Fruit fly (Drosophila melanogaster): ENCODE data around the gene Poxm.

Poxm gene

dm6 chr3R:8352961-8353728 is 19.6 kb upstream of the Poxm start (continued):
- TF ChIP-seq shn (GFP tag; optimal IDR thresholded peaks at IDR 0.05) (no peak), sisA (GFP tag; IDR thresholded peaks at IDR 0.05) (no peak), Usf (GFP tag; optimal IDR thresholded peaks at IDR 0.05) (no peak), BEAF-32 (GFP tag; optimal IDR thresholded peaks at IDR 0.05) (no peak), TFAM (GFP tag; optimal IDR thresholded peaks at IDR 0.05) (no peak), insv (GFP tag; optimal IDR thresholded peaks at IDR 0.05) (no peak), CG12299 (tag; optimal IDR thresholded peaks at IDR 0.05) (no peak), Sin3A (optimal IDR thresholded peaks at IDR 0.05) (no peak), Atf-2 (GFP tag; optimal IDR thresholded peaks at IDR 0.05) (no peak), CG7963 (GFP tag; IDR thresholded peaks at IDR 0.05; ENCODE audit: partially characterized antibody) (no peak), twi (tag; optimal IDR thresholded peaks at IDR 0.05) (no peak), MESR4 (GFP tag; optimal IDR thresholded peaks at IDR 0.05) (no peak), HLH3B (GFP tag; IDR thresholded peaks at IDR 0.05) (0 out of 2 replicates have a peak, but pooled peaks have one; percentile 4), CG17912 (GFP tag; optimal IDR thresholded peaks at IDR 0.05) (no peak), CG4617 (GFP tag; optimal IDR thresholded peaks at IDR 0.05; ENCODE audit: borderline replicate concordance) (no peak), CG30020 (tag; optimal IDR thresholded peaks at IDR 0.05) (no peak), Mrtf (GFP tag; IDR thresholded peaks at IDR 0.05) (no peak), Med (GFP tag) (peak; percentile 77), CG9932 (GFP tag; IDR thresholded peaks at IDR 0.05) (0 out of 2 replicates have a peak, but pooled peaks have one; percentile 4), CG1792 (GFP tag; optimal IDR thresholded peaks at IDR 0.05) (no peak), NC2α (GFP tag; optimal IDR thresholded peaks at IDR 0.05) (no peak), CG8290 (GFP tag; optimal IDR thresholded peaks at IDR 0.05) (no peak), CG8290 (tag; optimal IDR thresholded peaks at IDR 0.05) (peak in 1 of 2 experiments; percentile 41), CG6854 (GFP tag; optimal IDR thresholded peaks at IDR 0.05) (no peak), CG3065 (GFP tag; optimal IDR thresholded peaks at IDR 0.05) (no peak), GATAe (GFP tag; conservative IDR thresholded peaks at IDR 0.05) (no peak), mirr (GFP tag; optimal IDR thresholded peaks at IDR 0.05) (peak; percentile 1), CG9727 (GFP tag; optimal IDR thresholded peaks at IDR 0.05) (no peak), Opbp (GFP tag; IDR thresholded peaks at IDR 0.05; ENCODE audit: partially characterized antibody) (no peak), chinmo (GFP tag; IDR thresholded peaks at IDR 0.05; ENCODE audit: partially characterized antibody) (0 out of 4 replicates have a peak, but pooled peaks have one; percentile 58), toy (GFP tag; IDR thresholded peaks at IDR 0.05) (no peak), ATbp (GFP tag; optimal IDR thresholded peaks at IDR 0.05) (no peak), CG11247 (GFP tag; IDR thresholded peaks at IDR 0.05) (no peak), Sox100B (GFP tag; optimal IDR thresholded peaks at IDR 0.05) (no peak), CG11085 (GFP tag; IDR thresholded peaks at IDR 0.05) (no peak), ind (GFP tag; optimal IDR thresholded peaks at IDR 0.05) (no peak), ato (GFP tag; IDR thresholded peaks at IDR 0.05; ENCODE audit: partially characterized antibody) (no peak), YL-1 (GFP tag; optimal IDR thresholded peaks at IDR 0.05) (peak; percentile 3), CG11723 (GFP tag; optimal IDR thresholded peaks at IDR 0.05) (no peak), disco-r (GFP tag; optimal IDR thresholded peaks at IDR 0.05) (no peak), CG1603 (tag; optimal IDR thresholded peaks at IDR 0.05) (no peak), CG18619 (GFP tag; optimal IDR thresholded peaks at IDR 0.05) (no peak), CG14965 (GFP tag; optimal IDR thresholded peaks at IDR 0.05; ENCODE audit: borderline replicate concordance) (no peak), B-H2 (GFP tag; optimal IDR thresholded peaks at IDR 0.05) (peak; percentile 15), CG34376 (GFP tag; optimal IDR thresholded peaks at IDR 0.05) (peak; percentile 34), CG1024 (GFP tag; IDR thresholded peaks at IDR 0.05) (peak; percentile 27; the same call in 1 of the 2 replicates), CG13424 (tag; optimal IDR thresholded peaks at IDR 0.05) (no peak), CG4360 (GFP tag; IDR thresholded peaks at IDR 0.05) (0 out of 2 replicates have a peak, but pooled peaks have one; percentile 17), Spps (tag; optimal IDR thresholded peaks at IDR 0.05) (no peak), CG11398 (GFP tag; optimal IDR thresholded peaks at IDR 0.05) (no peak)
